Worm (Caenorhabditis elegans): ENCODE results near the gene etr-1.

ce11 chrII:155904-156303, 6.3 kb upstream of the etr-1 start, which contains the start of gene mrpl-28:
- TF ChIP-seq pqm-1 (tag; optimal IDR thresholded peaks at IDR 0.05) (peak; percentile 38), ceh-82 (tag; optimal IDR thresholded peaks at IDR 0.05) (peak; percentile 92), nhr-76 (tag; optimal IDR thresholded peaks at IDR 0.05) (no peak), nhr-12 (tag; optimal IDR thresholded peaks at IDR 0.05) (no peak), unc-62 (GFP tag; optimal IDR thresholded peaks at IDR 0.05) (no peak), elt-2 (tag; optimal IDR thresholded peaks at IDR 0.05) (peak; percentile 66), fos-1 (tag; optimal IDR thresholded peaks at IDR 0.05) (no peak), unc-39 (tag; optimal IDR thresholded peaks at IDR 0.05) (no peak), ama-1 (optimal IDR thresholded peaks at IDR 0.05) (no peak)

All from whole organism, L3 larva.